Worm (Caenorhabditis elegans) whole organism, early embryonic: ENCODE measurements around the gene srg-62.

Source experiments
- B0310.2 ChIP-seq: sonication (generic microtip); optimal IDR thresholded peaks from 2 replicates; lab custom pipeline; 2016; ENCODE audit warnings: mild to moderate bottlenecking, missing genetic modification characterization, missing compliant biosample characterization
- ama-1 ChIP-seq: fragments of 150-350 bp; optimal IDR thresholded peaks from 2 replicates; lab custom pipeline; 2014
- ceh-13 ChIP-seq: fragments of 200-800 bp; sonication (Bioruptor generic); optimal IDR thresholded peaks from 2 replicates; lab custom pipeline; 2018; ENCODE audit warnings: mild to moderate bottlenecking, missing genetic modification characterization, missing compliant biosample characterization
- ceh-36 ChIP-seq: sonication (generic microtip); optimal IDR thresholded peaks from 2 replicates; lab custom pipeline; 2016; ENCODE audit warnings: missing genetic modification characterization, inconsistent platforms, missing compliant biosample characterization
- ets-7 ChIP-seq: sonication (generic microtip); optimal IDR thresholded peaks from 2 replicates; lab custom pipeline; 2016; ENCODE audit warnings: missing genotype, missing genetic modification characterization, missing compliant biosample characterization
- flt-1 ChIP-seq: fragments of 200-800 bp; sonication (Bioruptor generic); IDR thresholded peaks from 2 replicates; pipeline ENCODE4 v1.3.6; 2022; ENCODE audit warnings: missing genetic modification characterization, missing compliant biosample characterization
- hnd-1 ChIP-seq: sonication (generic microtip); optimal IDR thresholded peaks from 2 replicates; lab custom pipeline; 2016; ENCODE audit warnings: missing genetic modification characterization, missing compliant biosample characterization

DNA sequence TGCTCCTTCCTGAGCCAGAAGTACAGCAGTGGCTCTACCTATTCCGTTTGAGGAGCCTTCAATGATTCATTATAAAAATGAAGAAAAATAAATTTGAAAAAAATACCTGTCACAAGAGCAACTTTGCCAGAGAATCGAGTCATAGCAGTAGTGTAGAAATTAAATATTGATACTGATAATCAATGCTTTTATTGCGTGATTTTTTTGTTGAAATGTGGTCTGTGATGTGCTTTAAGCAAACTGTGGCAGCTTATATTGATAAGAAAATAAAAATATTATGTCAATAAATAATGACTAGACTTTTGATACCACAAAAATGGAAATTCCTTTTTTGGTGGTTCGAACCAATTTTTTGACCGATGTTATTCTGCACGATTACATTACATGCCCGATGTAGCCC is 22.9 kb upstream of the srg-62 start, which contains the start of gene dhs-14:
- TF ChIP-seq ama-1 (lab: Kevin White, UChicago) (no peak), ceh-13 (no peak), B0310.2 (tag; lab: Kevin White, UChicago) (no peak), ets-7 (tag; lab: Kevin White, UChicago) (no peak), flt-1 (no peak), hnd-1 (no peak), ceh-36 (tag; lab: Kevin White, UChicago) (no peak)
